Worm (Caenorhabditis elegans): Measurements from ENCODE around the gene rabx-5.

ce11 chrIII:10634034-10634433, 28.9 kb downstream of the rabx-5 start:
- TF ChIP-seq sup-37 (GFP tag; optimal IDR thresholded peaks at IDR 0.05) (peak; percentile 51), fos-1 (tag; optimal IDR thresholded peaks at IDR 0.05) (peak; percentile 46), nhr-90 (tag; optimal IDR thresholded peaks at IDR 0.05; ENCODE audit: poor library complexity) (peak; percentile 89), unc-62 (GFP tag; optimal IDR thresholded peaks at IDR 0.05) (no peak), nhr-84 (tag; optimal IDR thresholded peaks at IDR 0.05) (no peak), sptf-1 (tag; optimal IDR thresholded peaks at IDR 0.05) (no peak), lin-13 (GFP tag; optimal IDR thresholded peaks at IDR 0.05) (peak; percentile 87), hpl-2 (GFP tag; optimal IDR thresholded peaks at IDR 0.05) (no peak), nhr-237 (tag; optimal IDR thresholded peaks at IDR 0.05) (peak; percentile 7), grh-1 (GFP tag; IDR thresholded peaks at IDR 0.05) (peak; percentile 86), nhr-11 (tag; optimal IDR thresholded peaks at IDR 0.05) (peak; percentile 68), nhr-76 (tag; optimal IDR thresholded peaks at IDR 0.05) (no peak), aha-1 (tag; optimal IDR thresholded peaks at IDR 0.05) (peak; percentile 91), vab-15 (tag; optimal IDR thresholded peaks at IDR 0.05) (no peak)
